Worm (Caenorhabditis elegans) whole organism, L2 larva: ENCODE measurements around the gene clec-80.

Experiments
- crh-2 ChIP-seq: sonication (generic microtip); optimal IDR thresholded peaks from 2 replicates; lab custom pipeline; 2017; ENCODE audit warnings: missing biosample characterization, missing genetic modification characterization
- sem-4 ChIP-seq: fragments of 150-350 bp; optimal IDR thresholded peaks from 2 replicates; lab custom pipeline; 2014; ENCODE audit warnings: missing biosample characterization, missing genetic modification reagents, missing genetic modification characterization

ce11 chrIV:2841260-2841659 is 17.7 kb downstream of the clec-80 start, which contains the start of gene clec-83:
- TF ChIP-seq sem-4 (tag; lab: Kevin White, UChicago): no peak
- TF ChIP-seq crh-2: no peak
